Worm (Caenorhabditis elegans) whole organism, L4 larva: Measurements from ENCODE around the gene T01G6.1.

ENCODE experiments used
- F26F4.8 ChIP-seq: fragments of 200-800 bp; sonication (Bioruptor generic); conservative IDR thresholded peaks from 2 replicates; pipeline ENCODE4 v1.3.6; 2022; ENCODE audit warnings: missing genetic modification characterization, missing compliant biosample characterization
- Y105C5A.15 ChIP-seq: fragments of 200-800 bp; sonication (Bioruptor generic); IDR thresholded peaks from 2 replicates; pipeline ENCODE4 v1.3.6; 2022; ENCODE audit warnings: missing genetic modification characterization, missing compliant biosample characterization
- Y5F2A.4 ChIP-seq: fragments of 200-800 bp; sonication (Bioruptor generic); optimal IDR thresholded peaks from 2 replicates; lab custom pipeline; 2018; ENCODE audit warnings: mild to moderate bottlenecking, missing genetic modification characterization, missing compliant biosample characterization
- ceh-28 ChIP-seq: fragments of 150-350 bp; optimal IDR thresholded peaks from 2 replicates; lab custom pipeline; 2014; ENCODE audit warnings: missing biosample characterization, missing genetic modification reagents, missing genetic modification characterization
- ctbp-1 ChIP-seq: fragments of 200-800 bp; sonication (Bioruptor generic); IDR thresholded peaks from 2 replicates; pipeline ENCODE4 v1.3.6; 2022; ENCODE audit warnings: missing genetic modification reagents, missing genetic modification characterization, missing compliant biosample characterization
- dmd-8 ChIP-seq: fragments of 200-800 bp; sonication (Bioruptor generic); IDR thresholded peaks from 2 replicates; pipeline ENCODE4 v1.3.6; 2022; ENCODE audit warnings: missing genetic modification characterization, missing compliant biosample characterization
- duxl-1 ChIP-seq: sonication (generic microtip); optimal IDR thresholded peaks from 2 replicates; lab custom pipeline; 2016; ENCODE audit warnings: mild to moderate bottlenecking, missing genetic modification characterization, moderate library complexity, missing compliant biosample characterization; ENCODE audit not compliant: poor library complexity
- egl-43 ChIP-seq: fragments of 200-800 bp; sonication (Bioruptor generic); IDR thresholded peaks from 2 replicates; pipeline ENCODE4 v1.3.6; 2022; ENCODE audit warnings: missing genetic modification reagents, missing genetic modification characterization, missing compliant biosample characterization
- madf-5 ChIP-seq, 2 experiments: fragments of 200-800 bp; sonication (Bioruptor generic); IDR thresholded peaks; 2 replicates each; pipeline ENCODE4 v1.3.6; 2022; ENCODE audit warnings: missing compliant biosample characterization in 2 of 2, missing genetic modification characterization in 2 of 2
- mdt-29 ChIP-seq: fragments of 200-800 bp; sonication (Bioruptor generic); IDR thresholded peaks from 2 replicates; pipeline ENCODE4 v1.3.6; 2022; ENCODE audit warnings: missing genetic modification reagents, missing genetic modification characterization, missing compliant biosample characterization
- mep-1 ChIP-seq: fragments of 150-350 bp; sonication (generic microtip); optimal IDR thresholded peaks from 3 replicates; lab custom pipeline; 2014; ENCODE audit warnings: missing biosample characterization, missing genetic modification characterization
- mxl-3 ChIP-seq: fragments of 200-800 bp; sonication (Bioruptor generic); optimal IDR thresholded peaks from 2 replicates; lab custom pipeline; 2018; ENCODE audit warnings: mild to moderate bottlenecking, missing genetic modification characterization, missing compliant biosample characterization
- nhr-10 ChIP-seq: fragments of 150-350 bp; optimal IDR thresholded peaks from 2 replicates; lab custom pipeline; 2014; ENCODE audit warnings: missing biosample characterization, missing genetic modification characterization
- nhr-41 ChIP-seq: fragments of 200-800 bp; sonication (Bioruptor generic); IDR thresholded peaks from 2 replicates; pipeline ENCODE4 v1.3.6; 2022; ENCODE audit warnings: missing genetic modification reagents, missing genetic modification characterization, missing compliant biosample characterization
- nhr-6 ChIP-seq: fragments of 150-350 bp; optimal IDR thresholded peaks from 2 replicates; lab custom pipeline; 2014; ENCODE audit warnings: missing biosample characterization, missing genetic modification characterization
- rbr-2 ChIP-seq: sonication (generic microtip); optimal IDR thresholded peaks from 2 replicates; lab custom pipeline; 2016; ENCODE audit warnings: missing genotype, missing genetic modification characterization, missing compliant biosample characterization
- saeg-2 ChIP-seq: fragments of 200-800 bp; sonication (Bioruptor generic); IDR thresholded peaks from 2 replicates; pipeline ENCODE4 v1.3.6; 2022; ENCODE audit warnings: missing genetic modification reagents, missing genetic modification characterization, missing compliant biosample characterization
- set-16 ChIP-seq: fragments of 200-800 bp; sonication (Bioruptor generic); IDR thresholded peaks from 2 replicates; pipeline ENCODE4 v1.3.6; 2022; ENCODE audit warnings: missing genetic modification reagents, missing genetic modification characterization, missing compliant biosample characterization
- snpc-1.2 ChIP-seq: fragments of 200-800 bp; sonication (Bioruptor generic); IDR thresholded peaks from 2 replicates; pipeline ENCODE4 v1.3.6; 2022; ENCODE audit warnings: missing genetic modification reagents, missing genetic modification characterization, missing compliant biosample characterization
- unc-130 ChIP-seq: sonication (generic microtip); optimal IDR thresholded peaks from 2 replicates; lab custom pipeline; 2016; ENCODE audit warnings: missing genetic modification reagents, missing genetic modification characterization, missing compliant biosample characterization
- unc-62 ChIP-seq, 3 experiments: fragments of 150-350 bp in 1 of 3; sonication (generic microtip); optimal IDR thresholded peaks in 2 of 3; peaks in 1 of 3; 1 replicate in 1 of 3; 2 replicates in 2 of 3; lab custom pipeline; 2014 to 2017; ENCODE audit warnings: missing biosample characterization in 3 of 3, missing genetic modification characterization in 3 of 3, missing genetic modification reagents in 3 of 3, missing genotype in 1 of 3
- zag-1 ChIP-seq: fragments of 150-350 bp; optimal IDR thresholded peaks from 2 replicates; lab custom pipeline; 2014; ENCODE audit warnings: missing biosample characterization, missing genetic modification characterization
- zfp-3 ChIP-seq: fragments of 200-800 bp; sonication (Bioruptor generic); conservative IDR thresholded peaks from 2 replicates; pipeline ENCODE4 v1.3.6; 2022; ENCODE audit warnings: missing genetic modification reagents, missing genetic modification characterization, missing compliant biosample characterization
- zip-11 ChIP-seq: fragments of 200-800 bp; sonication (Bioruptor generic); IDR thresholded peaks from 2 replicates; pipeline ENCODE4 v1.3.6; 2022; ENCODE audit warnings: missing genetic modification characterization, missing compliant biosample characterization
- zip-2 ChIP-seq: fragments of 150-350 bp; optimal IDR thresholded peaks from 2 replicates; lab custom pipeline; 2014; ENCODE audit warnings: missing biosample characterization, missing genetic modification characterization

Gene T01G6.1

ce11 chrV:534176-534575 is 36.7 kb downstream of the T01G6.1 start, which contains the start of gene nhr-132 (continued):
- no peak for TF ChIP-seq madf-5 (GFP tag; IDR thresholded peaks at IDR 0.05; lab: Robert Waterston, UW)

ce11 chrV:536571-536970 is 39.1 kb downstream of the T01G6.1 start, which contains the start of gene C14C6.5:
Gene C14C6.5 (plus strand): TSS chrV:536628.
- peak in 1 of 2 experiments; percentile 93 for TF ChIP-seq unc-62 (GFP tag; optimal IDR thresholded peaks at IDR 0.05 in 1 of 2; lab: Kevin White, UChicago)
- no peak for TF ChIP-seq unc-62 (tag; optimal IDR thresholded peaks at IDR 0.05; lab: Kevin White, UChicago)
- no peak for TF ChIP-seq nhr-10 (tag; lab: Kevin White, UChicago)
- no peak for TF ChIP-seq Y105C5A.15 (GFP tag; lab: Robert Waterston, UW)

ce11 chrV:539040-539510 is 41.6 kb downstream of the T01G6.1 start, which contains the start of gene nhr-155:
Gene nhr-155 (plus strand): TSS chrV:539460.
- TF ChIP-seq mdt-29 (GFP tag; lab: Robert Waterston, UW) (no peak), mep-1 (tag; lab: Kevin White, UChicago) (no peak), ctbp-1 (GFP tag; lab: Robert Waterston, UW) (no peak), ceh-28 (tag; lab: Kevin White, UChicago) (no peak), egl-43 (GFP tag; lab: Robert Waterston, UW) (no peak), dmd-8 (GFP tag; lab: Robert Waterston, UW) (no peak), snpc-1.2 (GFP tag; lab: Robert Waterston, UW) (no peak), mxl-3 (GFP tag; lab: Kevin White, UChicago) (no peak), zfp-3 (GFP tag; lab: Robert Waterston, UW) (no peak), rbr-2 (no peak), madf-5 (GFP tag; IDR thresholded peaks at IDR 0.05; lab: Robert Waterston, UW) (no peak), Y105C5A.15 (GFP tag; lab: Robert Waterston, UW) (no peak), nhr-41 (GFP tag; lab: Robert Waterston, UW) (no peak), unc-130 (GFP tag; lab: Kevin White, UChicago) (no peak), zip-2 (tag; lab: Kevin White, UChicago) (no peak), duxl-1 (tag; lab: Kevin White, UChicago) (no peak), zip-11 (GFP tag; lab: Robert Waterston, UW) (no peak), saeg-2 (no peak)
- TF ChIP-seq, all 104 proteins: peak for 0

- TF ChIP-seq zag-1: no peak
These were observed 44.0 kb downstream of the T01G6.1 start for ce11 chrV:541470-541869.

- no peak for TF ChIP-seq dmd-8 (GFP tag; lab: Robert Waterston, UW)
- TF ChIP-seq unc-62 (GFP tag; optimal IDR thresholded peaks at IDR 0.05 in 1 of 2; lab: Kevin White, UChicago): peak in 1 of 2 experiments; percentile 5
- no peak for TF ChIP-seq unc-62 (tag; optimal IDR thresholded peaks at IDR 0.05; lab: Kevin White, UChicago)
These were observed 45.7 kb downstream of the T01G6.1 start, which contains the start of gene C14C6.3 for ce11 chrV:543169-543568. Gene C14C6.3 (plus strand): TSS chrV:543469.

ce11 chrV:547980-548379 is 50.5 kb downstream of the T01G6.1 start, which contains the start of gene C14C6.6:
Gene C14C6.6 (minus strand): TSS chrV:548080.
- no peak for TF ChIP-seq Y5F2A.4 (GFP tag; lab: Kevin White, UChicago)
- no peak for TF ChIP-seq rbr-2
- TF ChIP-seq set-16 (GFP tag; lab: Robert Waterston, UW): no peak
- no peak for TF ChIP-seq dmd-8 (GFP tag; lab: Robert Waterston, UW)
- no peak for TF ChIP-seq F26F4.8 (GFP tag; lab: Robert Waterston, UW)
- no peak for TF ChIP-seq nhr-6 (tag; lab: Kevin White, UChicago)
